Fruit fly (Drosophila melanogaster) whole organism, wandering third instar larva: Measurements from ENCODE around the gene Or30a.

Experiments used
- Abd-B ChIP-seq: fragments of >200 bp; optimal IDR thresholded peaks from 2 replicates; lab custom pipeline; 2017; ENCODE audit warnings: missing biosample characterization, missing genetic modification characterization
- CG32264 ChIP-seq: fragments of 200-800 bp; sonication (Bioruptor generic); optimal IDR thresholded peaks from 2 replicates; lab custom pipeline; 2016; ENCODE audit warnings: missing biosample characterization, missing genetic modification characterization
- CG9705 ChIP-seq: fragments of 200-800 bp; sonication (Bioruptor generic); optimal IDR thresholded peaks from 2 replicates; lab custom pipeline; 2018; ENCODE audit warnings: missing biosample characterization, mild to moderate bottlenecking, missing genetic modification characterization
- Dfd ChIP-seq: fragments of >200 bp; optimal IDR thresholded peaks from 2 replicates; lab custom pipeline; 2017; ENCODE audit warnings: missing biosample characterization, missing genetic modification characterization
- Dif ChIP-seq: fragments of 200-275, 200-300 bp; sonication (Bioruptor generic); optimal IDR thresholded peaks from 2 replicates; lab custom pipeline; 2018; ENCODE audit warnings: missing biosample characterization, missing genetic modification characterization; ENCODE audit not compliant: partially characterized antibody
- GATAd ChIP-seq: sonication (Bioruptor generic); optimal IDR thresholded peaks from 2 replicates; lab custom pipeline; 2016; ENCODE audit warnings: missing biosample characterization, missing genetic modification characterization
- Hnf4 ChIP-seq: fragments of 200-800 bp; sonication (Bioruptor generic); optimal IDR thresholded peaks from 2 replicates; lab custom pipeline; 2016; ENCODE audit warnings: missing biosample characterization, mild to moderate bottlenecking, missing genetic modification characterization
- Hr78 ChIP-seq: fragments of >200 bp; optimal IDR thresholded peaks from 2 replicates; lab custom pipeline; 2017; ENCODE audit warnings: missing biosample characterization, missing genetic modification characterization
- Hr83 ChIP-seq: fragments of 200-300 bp; sonication (Bioruptor generic); optimal IDR thresholded peaks from 2 replicates; lab custom pipeline; 2016; ENCODE audit warnings: missing biosample characterization, mild to moderate bottlenecking, missing genetic modification characterization, moderate library complexity; ENCODE audit not compliant: poor library complexity, severe bottlenecking
- Jra ChIP-seq: sonication (Bioruptor generic); optimal IDR thresholded peaks from 2 replicates; lab custom pipeline; 2016; ENCODE audit warnings: missing biosample characterization, missing genetic modification characterization
- Mio ChIP-seq: sonication (Bioruptor generic); optimal IDR thresholded peaks from 2 replicates; lab custom pipeline; 2016; ENCODE audit warnings: missing biosample characterization, missing genetic modification characterization
- Myc ChIP-seq: fragments of >200 bp; optimal IDR thresholded peaks from 2 replicates; lab custom pipeline; 2017
- N ChIP-seq: fragments of >200 bp; optimal IDR thresholded peaks from 2 replicates; lab custom pipeline; 2018; ENCODE audit warnings: missing biosample characterization, missing external identifiers, missing genetic modification characterization
- OdsH ChIP-seq: fragments of 200-800 bp; sonication (Bioruptor generic); optimal IDR thresholded peaks from 2 replicates; lab custom pipeline; 2016; ENCODE audit warnings: missing biosample characterization, mild to moderate bottlenecking, missing genetic modification characterization
- Sp1 ChIP-seq: fragments of 200-800 bp; sonication (Bioruptor generic); optimal IDR thresholded peaks from 3 replicates; lab custom pipeline; 2019; ENCODE audit warnings: missing biosample characterization, mild to moderate bottlenecking, missing genetic modification characterization, moderate library complexity
- Vsx2 ChIP-seq: fragments of 200-300, 225-300 bp; sonication (Bioruptor generic); optimal IDR thresholded peaks from 2 replicates; lab custom pipeline; 2018; ENCODE audit warnings: missing biosample characterization, missing genetic modification characterization; ENCODE audit not compliant: partially characterized antibody
- brk ChIP-seq: fragments of 200-800 bp; sonication (Bioruptor generic); optimal IDR thresholded peaks from 2 replicates; lab custom pipeline; 2016; ENCODE audit warnings: missing biosample characterization, mild to moderate bottlenecking, missing genetic modification characterization
- dl ChIP-seq, 2 experiments: fragments of 175-275, 200-275 bp in 1 of 2; fragments of 200-275 bp in 1 of 2; sonication (Bioruptor generic); optimal IDR thresholded peaks; lab custom pipeline; 2018; ENCODE audit warnings: mild to moderate bottlenecking in 2 of 2, missing biosample characterization in 2 of 2, missing genetic modification characterization in 2 of 2, moderate library complexity in 2 of 2; ENCODE audit not compliant: partially characterized antibody in 2 of 2, insufficient read depth in 1 of 2
- dmrt93B ChIP-seq: fragments of 200-800 bp; sonication (Bioruptor generic); optimal IDR thresholded peaks from 2 replicates; lab custom pipeline; 2018; ENCODE audit warnings: missing biosample characterization, mild to moderate bottlenecking, missing genetic modification characterization
- dsf ChIP-seq: sonication (Bioruptor generic); optimal IDR thresholded peaks from 2 replicates; lab custom pipeline; 2016; ENCODE audit warnings: missing biosample characterization, missing genetic modification characterization, borderline replicate concordance
- ey ChIP-seq: fragments of 200-800 bp; sonication (Bioruptor generic); optimal IDR thresholded peaks from 2 replicates; lab custom pipeline; 2016; ENCODE audit warnings: missing biosample characterization, missing genetic modification characterization
- foxo ChIP-seq, 2 experiments: fragments of 200-800 bp; sonication (Bioruptor generic); optimal IDR thresholded peaks; 2 replicates in 1 of 2; 3 replicates in 1 of 2; lab custom pipeline; 2016 to 2017; ENCODE audit warnings: missing biosample characterization in 2 of 2, missing genetic modification characterization in 2 of 2
- fru ChIP-seq: fragments of 200-800 bp; sonication (Bioruptor generic); optimal IDR thresholded peaks from 3 replicates; lab custom pipeline; 2016; ENCODE audit warnings: missing biosample characterization, mild to moderate bottlenecking, missing genetic modification characterization
- h ChIP-seq: fragments of 200-800 bp; sonication (Bioruptor generic); optimal IDR thresholded peaks from 3 replicates; lab custom pipeline; 2016; ENCODE audit warnings: missing biosample characterization, mild to moderate bottlenecking, missing genetic modification characterization
- jim ChIP-seq: fragments of 175-275, 200-325 bp; sonication (Bioruptor generic); optimal IDR thresholded peaks from 2 replicates; lab custom pipeline; 2016; ENCODE audit warnings: missing biosample characterization, mild to moderate bottlenecking, missing genetic modification characterization
- lola ChIP-seq: fragments of >200 bp; optimal IDR thresholded peaks from 2 replicates; lab custom pipeline; 2017; ENCODE audit warnings: missing biosample characterization, missing genetic modification characterization
- pan ChIP-seq: fragments of >200 bp; optimal IDR thresholded peaks from 2 replicates; lab custom pipeline; 2017
- psq ChIP-seq: fragments of 200-800 bp; sonication (Bioruptor generic); optimal IDR thresholded peaks from 3 replicates; lab custom pipeline; 2017; ENCODE audit warnings: missing biosample characterization, mild to moderate bottlenecking, missing genetic modification characterization, moderate library complexity
- rgr ChIP-seq: fragments of 200-800 bp; sonication (Bioruptor generic); optimal IDR thresholded peaks from 3 replicates; lab custom pipeline; 2016; ENCODE audit warnings: missing biosample characterization, mild to moderate bottlenecking, missing genetic modification characterization
- sage ChIP-seq: fragments of 200-800 bp; sonication (Bioruptor generic); optimal IDR thresholded peaks from 2 replicates; lab custom pipeline; 2016; ENCODE audit warnings: missing biosample characterization, mild to moderate bottlenecking, missing genetic modification characterization
- sv ChIP-seq: fragments of 200-800 bp; sonication (Bioruptor generic); optimal IDR thresholded peaks from 3 replicates; lab custom pipeline; 2016; ENCODE audit warnings: missing biosample characterization, missing genetic modification characterization
- tai ChIP-seq: sonication (Bioruptor generic); optimal IDR thresholded peaks from 2 replicates; lab custom pipeline; 2016; ENCODE audit warnings: missing biosample characterization, missing genetic modification characterization
- usp ChIP-seq: fragments of >200 bp; optimal IDR thresholded peaks from 2 replicates; lab custom pipeline; 2017; ENCODE audit warnings: missing biosample characterization, missing genetic modification characterization
- woc ChIP-seq: sonication (Bioruptor generic); optimal IDR thresholded peaks from 2 replicates; lab custom pipeline; 2016; ENCODE audit warnings: missing biosample characterization, mild to moderate bottlenecking, missing genetic modification characterization

The Or30a gene

dm6 chr2L:9146270-9146975 is 34.8 kb downstream of the Or30a start:
- TF ChIP-seq dsf (GFP tag; lab: Kevin White, UChicago) (no peak), foxo (GFP tag; optimal IDR thresholded peaks at IDR 0.05; lab: Kevin White, UChicago) (no peak), pan (lab: Kevin White, UChicago) (no peak), brk (GFP tag; lab: Kevin White, UChicago) (no peak), CG32264 (GFP tag; lab: Kevin White, UChicago) (no peak), Vsx2 (no peak), ey (GFP tag; lab: Kevin White, UChicago) (no peak), fru (GFP tag; lab: Kevin White, UChicago) (no peak), Dif (GFP tag; lab: Kevin White, UChicago) (no peak), jim (GFP tag; lab: Kevin White, UChicago) (no peak), dmrt93B (GFP tag; lab: Kevin White, UChicago) (no peak), usp (GFP tag; lab: Kevin White, UChicago) (no peak), rgr (GFP tag; lab: Kevin White, UChicago) (no peak), Myc (lab: Kevin White, UChicago) (no peak), OdsH (GFP tag; lab: Kevin White, UChicago) (no peak), Dfd (GFP tag; lab: Kevin White, UChicago) (no peak), dl (GFP tag; optimal IDR thresholded peaks at IDR 0.05; lab: Kevin White, UChicago; ENCODE audit: insufficient read depth in 1 of 2, partially characterized antibody in 2 of 2) (no peak)

- TF ChIP-seq Jra (GFP tag; lab: Kevin White, UChicago): no peak
- TF ChIP-seq woc (GFP tag; lab: Kevin White, UChicago): no peak
- TF ChIP-seq dsf (GFP tag; lab: Kevin White, UChicago): no peak
- TF ChIP-seq Abd-B (GFP tag; lab: Kevin White, UChicago): no peak
- TF ChIP-seq tai (GFP tag; lab: Kevin White, UChicago): no peak
- TF ChIP-seq Sp1 (GFP tag; lab: Kevin White, UChicago): no peak
- TF ChIP-seq Dfd (GFP tag; lab: Kevin White, UChicago): no peak
- no peak for TF ChIP-seq psq (GFP tag; lab: Kevin White, UChicago)
- TF ChIP-seq N: no peak
Observed at dm6 chr2L:9148133-9148532, 36.5 kb downstream of the Or30a start.

- TF ChIP-seq Mio (GFP tag; lab: Kevin White, UChicago) (no peak), tai (GFP tag; lab: Kevin White, UChicago) (no peak), Hr78 (GFP tag; lab: Kevin White, UChicago) (no peak), ey (GFP tag; lab: Kevin White, UChicago) (no peak), usp (GFP tag; lab: Kevin White, UChicago) (no peak), Dif (GFP tag; lab: Kevin White, UChicago) (no peak), N (no peak), dsf (GFP tag; lab: Kevin White, UChicago) (no peak), brk (GFP tag; lab: Kevin White, UChicago) (no peak), sv (no peak), Hr83 (GFP tag; lab: Kevin White, UChicago) (no peak), Dfd (GFP tag; lab: Kevin White, UChicago) (no peak), rgr (GFP tag; lab: Kevin White, UChicago) (no peak), fru (GFP tag; lab: Kevin White, UChicago) (no peak), GATAd (GFP tag; lab: Kevin White, UChicago) (no peak), Sp1 (GFP tag; lab: Kevin White, UChicago) (no peak), OdsH (GFP tag; lab: Kevin White, UChicago) (no peak), lola (GFP tag; lab: Kevin White, UChicago) (no peak), Hnf4 (GFP tag; lab: Kevin White, UChicago) (no peak), jim (GFP tag; lab: Kevin White, UChicago) (no peak)
Observed at dm6 chr2L:9149426-9149825, 37.8 kb downstream of the Or30a start.

- no peak for TF ChIP-seq Dif (GFP tag; lab: Kevin White, UChicago)
- TF ChIP-seq usp (GFP tag; lab: Kevin White, UChicago): no peak
- no peak for TF ChIP-seq Jra (GFP tag; lab: Kevin White, UChicago)
- no peak for TF ChIP-seq lola (GFP tag; lab: Kevin White, UChicago)
- no peak for TF ChIP-seq dmrt93B (GFP tag; lab: Kevin White, UChicago)
- TF ChIP-seq foxo (GFP tag; optimal IDR thresholded peaks at IDR 0.05; lab: Kevin White, UChicago): no peak
- no peak for TF ChIP-seq Myc (lab: Kevin White, UChicago)
- no peak for TF ChIP-seq fru (GFP tag; lab: Kevin White, UChicago)
- TF ChIP-seq ey (GFP tag; lab: Kevin White, UChicago): no peak
- no peak for TF ChIP-seq Hnf4 (GFP tag; lab: Kevin White, UChicago)
- TF ChIP-seq sage (GFP tag; lab: Kevin White, UChicago): no peak
- TF ChIP-seq h (GFP tag; lab: Kevin White, UChicago): no peak
- no peak for TF ChIP-seq CG9705
- TF ChIP-seq Mio (GFP tag; lab: Kevin White, UChicago): no peak
- no peak for TF ChIP-seq dl (GFP tag; optimal IDR thresholded peaks at IDR 0.05; lab: Kevin White, UChicago; ENCODE audit: insufficient read depth in 1 of 2, partially characterized antibody in 2 of 2)
- no peak for TF ChIP-seq Abd-B (GFP tag; lab: Kevin White, UChicago)
- TF ChIP-seq sv: no peak
- no peak for TF ChIP-seq brk (GFP tag; lab: Kevin White, UChicago)
- TF ChIP-seq Hr83 (GFP tag; lab: Kevin White, UChicago): no peak
Observed at dm6 chr2L:9150112-9150511, 38.5 kb downstream of the Or30a start.
